Worm (Caenorhabditis elegans) whole organism, L1 larva: ENCODE data around the gene set-22.

Experiments
- C16A3.4 ChIP-seq: fragments of 150-350 bp; optimal IDR thresholded peaks from 2 replicates; lab custom pipeline; 2014; ENCODE audit warnings: missing biosample characterization, missing genetic modification characterization
- C34B4.2 ChIP-seq: sonication (generic microtip); optimal IDR thresholded peaks from 2 replicates; lab custom pipeline; 2017; ENCODE audit warnings: mild to moderate bottlenecking, missing genetic modification characterization, missing compliant biosample characterization
- F16B12.6 ChIP-seq: fragments of 150-350 bp; optimal IDR thresholded peaks from 2 replicates; lab custom pipeline; 2014; ENCODE audit warnings: missing biosample characterization, missing genetic modification characterization
- alr-1 ChIP-seq: fragments of 200-800 bp; sonication (Bioruptor generic); optimal IDR thresholded peaks from 2 replicates; lab custom pipeline; 2018; ENCODE audit warnings: borderline replicate concordance, mild to moderate bottlenecking, missing genetic modification characterization, missing compliant biosample characterization
- aly-2 ChIP-seq: fragments of 150-350 bp; optimal IDR thresholded peaks from 2 replicates; lab custom pipeline; 2014; ENCODE audit warnings: missing biosample characterization, missing genetic modification characterization
- blmp-1 ChIP-seq: fragments of 150-350 bp; optimal IDR thresholded peaks from 2 replicates; lab custom pipeline; 2014; ENCODE audit warnings: missing biosample characterization, missing genetic modification characterization
- ceh-63 ChIP-seq: fragments of 200-800 bp; sonication (Bioruptor generic); optimal IDR thresholded peaks from 2 replicates; lab custom pipeline; 2018; ENCODE audit warnings: mild to moderate bottlenecking, missing genetic modification characterization, missing compliant biosample characterization
- ceh-88 ChIP-seq: fragments of 200-800 bp; sonication (Bioruptor generic); IDR thresholded peaks from 2 replicates; pipeline ENCODE4 v1.3.6; 2022; ENCODE audit warnings: missing genetic modification characterization, missing compliant biosample characterization
- ces-1 ChIP-seq: fragments of 150-350 bp; optimal IDR thresholded peaks from 2 replicates; lab custom pipeline; 2014; ENCODE audit warnings: missing biosample characterization, missing genetic modification reagents, missing genetic modification characterization
- dsc-1 ChIP-seq: sonication (generic microtip); optimal IDR thresholded peaks from 2 replicates; lab custom pipeline; 2016; ENCODE audit warnings: mild to moderate bottlenecking, missing genetic modification characterization, missing compliant biosample characterization
- efl-3 ChIP-seq: fragments of 200-800 bp; sonication (Bioruptor generic); optimal IDR thresholded peaks from 2 replicates; lab custom pipeline; 2018; ENCODE audit warnings: mild to moderate bottlenecking, missing genetic modification characterization, missing compliant biosample characterization
- egl-27 ChIP-seq, 2 experiments: fragments of 150-350 bp in 1 of 2; sonication (generic microtip); optimal IDR thresholded peaks; 3 replicates each; lab custom pipeline; 2017 to 2018; ENCODE audit warnings: missing biosample characterization in 2 of 2, missing genetic modification characterization in 2 of 2, missing genetic modification reagents in 2 of 2
- ets-5 ChIP-seq: fragments of 200-800 bp; sonication (Bioruptor generic); IDR thresholded peaks from 2 replicates; pipeline ENCODE4 v1.3.6; 2022; ENCODE audit warnings: missing genetic modification characterization, missing compliant biosample characterization
- fkh-10 ChIP-seq: sonication (generic microtip); optimal IDR thresholded peaks from 2 replicates; lab custom pipeline; 2017; ENCODE audit warnings: missing biosample characterization, missing genetic modification reagents, missing genetic modification characterization
- fos-1 ChIP-seq: fragments of 150-350 bp; optimal IDR thresholded peaks from 2 replicates; lab custom pipeline; 2014; ENCODE audit warnings: missing biosample characterization, missing genetic modification characterization
- grh-1 ChIP-seq: fragments of 200-800 bp; sonication (Bioruptor generic); IDR thresholded peaks from 2 replicates; pipeline ENCODE4 v1.3.6; 2022; ENCODE audit warnings: missing genetic modification reagents, missing genetic modification characterization, missing compliant biosample characterization
- hlh-17 ChIP-seq: fragments of 200-800 bp; sonication (Bioruptor generic); optimal IDR thresholded peaks from 2 replicates; lab custom pipeline; 2018; ENCODE audit warnings: missing genetic modification characterization, mild to moderate bottlenecking, missing compliant biosample characterization, moderate library complexity, borderline replicate concordance
- hlh-4 ChIP-seq: sonication (generic microtip); optimal IDR thresholded peaks from 2 replicates; lab custom pipeline; 2016; ENCODE audit warnings: mild to moderate bottlenecking, missing genetic modification characterization, missing compliant biosample characterization
- irx-1 ChIP-seq: sonication (generic microtip); optimal IDR thresholded peaks from 2 replicates; lab custom pipeline; 2016; ENCODE audit warnings: missing genetic modification characterization, missing compliant biosample characterization
- jun-1 ChIP-seq: fragments of 150-350 bp; optimal IDR thresholded peaks from 2 replicates; lab custom pipeline; 2014; ENCODE audit warnings: missing biosample characterization, missing genetic modification reagents, missing genetic modification characterization
- lin-39 ChIP-seq: fragments of 150-350 bp; optimal IDR thresholded peaks from 2 replicates; lab custom pipeline; 2014; ENCODE audit warnings: missing biosample characterization, missing genetic modification reagents, missing genetic modification characterization
- lir-3 ChIP-seq: sonication (generic microtip); optimal IDR thresholded peaks from 2 replicates; lab custom pipeline; 2016; ENCODE audit warnings: mild to moderate bottlenecking, missing genetic modification characterization, moderate library complexity, missing compliant biosample characterization; ENCODE audit not compliant: poor library complexity
- mdl-1 ChIP-seq, 2 experiments: fragments of 150-350 bp; optimal IDR thresholded peaks; 2 replicates each; lab custom pipeline; 2014 to 2017; ENCODE audit warnings: missing biosample characterization in 2 of 2, missing genetic modification characterization in 2 of 2, inconsistent platforms in 1 of 2
- mef-2 ChIP-seq: fragments of 150-350 bp; optimal IDR thresholded peaks from 2 replicates; lab custom pipeline; 2014; ENCODE audit warnings: missing biosample characterization, missing genetic modification characterization
- nhr-11 ChIP-seq: fragments of 150-350 bp; optimal IDR thresholded peaks from 2 replicates; lab custom pipeline; 2014; ENCODE audit warnings: missing biosample characterization, missing genetic modification characterization
- nhr-12 ChIP-seq: sonication (generic microtip); optimal IDR thresholded peaks from 2 replicates; lab custom pipeline; 2017; ENCODE audit warnings: missing biosample characterization, missing genetic modification characterization
- nhr-20 ChIP-seq: sonication (generic microtip); optimal IDR thresholded peaks from 2 replicates; lab custom pipeline; 2016; ENCODE audit warnings: mild to moderate bottlenecking, missing genetic modification characterization, missing compliant biosample characterization
- nhr-28 ChIP-seq: fragments of 150-350 bp; optimal IDR thresholded peaks from 2 replicates; lab custom pipeline; 2014; ENCODE audit warnings: missing biosample characterization, missing genetic modification characterization
- nhr-47 ChIP-seq: sonication (generic microtip); optimal IDR thresholded peaks from 2 replicates; lab custom pipeline; 2016; ENCODE audit warnings: mild to moderate bottlenecking, missing genetic modification characterization, moderate library complexity, missing compliant biosample characterization
- nhr-71 ChIP-seq: sonication (generic microtip); optimal IDR thresholded peaks from 2 replicates; lab custom pipeline; 2016; ENCODE audit warnings: mild to moderate bottlenecking, missing genetic modification characterization, moderate library complexity, missing compliant biosample characterization
- nhr-84 ChIP-seq: sonication (generic microtip); optimal IDR thresholded peaks from 2 replicates; lab custom pipeline; 2017; ENCODE audit warnings: missing biosample characterization, missing genetic modification characterization
- nhr-90 ChIP-seq: sonication (generic microtip); optimal IDR thresholded peaks from 2 replicates; lab custom pipeline; 2016; ENCODE audit warnings: mild to moderate bottlenecking, missing genetic modification characterization, missing compliant biosample characterization; ENCODE audit not compliant: poor library complexity
- pax-3 ChIP-seq: fragments of 200-800 bp; sonication (Bioruptor generic); optimal IDR thresholded peaks from 2 replicates; lab custom pipeline; 2018; ENCODE audit warnings: mild to moderate bottlenecking, missing genetic modification characterization, moderate library complexity, missing compliant biosample characterization
- sptf-1 ChIP-seq: fragments of 150-350 bp; optimal IDR thresholded peaks from 2 replicates; lab custom pipeline; 2014; ENCODE audit warnings: missing biosample characterization, missing genetic modification characterization
- swsn-7 ChIP-seq: sonication (generic microtip); optimal IDR thresholded peaks from 2 replicates; lab custom pipeline; 2016; ENCODE audit warnings: missing genetic modification characterization, missing compliant biosample characterization
- tlp-1 ChIP-seq: fragments of 150-350 bp; optimal IDR thresholded peaks from 2 replicates; lab custom pipeline; 2014; ENCODE audit warnings: missing biosample characterization, missing genetic modification characterization
- unc-130 ChIP-seq: fragments of 150-350 bp; optimal IDR thresholded peaks from 2 replicates; lab custom pipeline; 2017; ENCODE audit warnings: missing biosample characterization, missing genetic modification characterization, inconsistent platforms
- unc-86 ChIP-seq: sonication (generic microtip); optimal IDR thresholded peaks from 2 replicates; lab custom pipeline; 2016; ENCODE audit warnings: missing genetic modification characterization, missing compliant biosample characterization
- unc-98 ChIP-seq: fragments of 200-800 bp; sonication (Bioruptor generic); IDR thresholded peaks from 2 replicates; pipeline ENCODE4 v1.3.6; 2022; ENCODE audit warnings: missing genetic modification characterization, missing compliant biosample characterization
- zip-4 ChIP-seq: fragments of 200-800 bp; sonication (Bioruptor generic); optimal IDR thresholded peaks from 2 replicates; lab custom pipeline; 2018; ENCODE audit warnings: mild to moderate bottlenecking, missing genetic modification characterization, moderate library complexity, missing compliant biosample characterization

Gene set-22

DNA sequence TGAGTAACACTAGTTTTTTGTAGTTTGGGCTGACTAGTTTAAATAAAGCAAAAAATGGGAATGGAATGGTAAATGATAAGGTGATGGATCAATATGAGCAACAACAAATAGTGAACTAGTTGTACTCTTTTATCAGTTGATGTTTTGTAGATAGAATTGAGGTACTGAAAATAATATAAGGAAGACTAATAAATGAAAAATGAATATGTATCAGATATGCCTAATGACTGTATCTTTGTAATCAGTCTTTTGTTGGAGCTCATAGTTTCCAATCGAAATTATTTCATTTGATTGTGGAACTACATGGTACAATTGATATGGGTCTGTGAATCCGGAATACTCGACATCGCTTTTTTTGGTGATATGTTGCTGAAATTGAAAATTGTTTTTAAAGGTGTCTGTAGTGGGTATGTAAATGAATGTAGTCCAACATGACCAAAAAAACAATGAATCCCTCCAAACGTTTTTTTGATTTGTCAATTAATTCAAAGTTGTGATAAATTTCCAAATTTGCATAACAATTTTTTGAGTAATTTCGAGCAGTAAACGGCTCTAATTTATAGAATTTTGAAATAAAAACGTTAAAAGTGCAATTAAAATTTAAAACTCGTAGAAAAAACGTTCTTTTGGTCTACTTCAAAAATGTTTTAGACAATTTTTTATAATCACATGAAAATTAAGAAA lies 26.5 kb upstream of the set-22 start, which contains the start of gene F15H10.12:
Gene F15H10.12 (minus strand): TSS at position 51 of the 684 bp plus-strand sequence.
- no peak for TF ChIP-seq ces-1 (GFP tag; lab: Kevin White, UChicago)
- no peak for TF ChIP-seq dsc-1 (tag; lab: Kevin White, UChicago)
- TF ChIP-seq jun-1 (tag; lab: Kevin White, UChicago): no peak
- no peak for TF ChIP-seq unc-130
- no peak for TF ChIP-seq ceh-63
- no peak for TF ChIP-seq unc-86 (tag; lab: Kevin White, UChicago)
- TF ChIP-seq pax-3 (tag; lab: Kevin White, UChicago): no peak
- no peak for TF ChIP-seq C16A3.4 (tag; lab: Kevin White, UChicago)
- TF ChIP-seq swsn-7: no peak
- TF ChIP-seq ceh-88 (GFP tag; lab: Robert Waterston, UW): no peak
- TF ChIP-seq tlp-1: no peak
- no peak for TF ChIP-seq F16B12.6 (tag; lab: Kevin White, UChicago)
- no peak for TF ChIP-seq nhr-11 (tag; lab: Kevin White, UChicago)
- TF ChIP-seq nhr-71 (tag; lab: Kevin White, UChicago): no peak
- no peak for TF ChIP-seq mef-2 (tag; lab: Kevin White, UChicago)
- TF ChIP-seq egl-27 (tag; optimal IDR thresholded peaks at IDR 0.05; lab: Kevin White, UChicago): no peak
- TF ChIP-seq, all 84 proteins: peak for 0

DNA sequence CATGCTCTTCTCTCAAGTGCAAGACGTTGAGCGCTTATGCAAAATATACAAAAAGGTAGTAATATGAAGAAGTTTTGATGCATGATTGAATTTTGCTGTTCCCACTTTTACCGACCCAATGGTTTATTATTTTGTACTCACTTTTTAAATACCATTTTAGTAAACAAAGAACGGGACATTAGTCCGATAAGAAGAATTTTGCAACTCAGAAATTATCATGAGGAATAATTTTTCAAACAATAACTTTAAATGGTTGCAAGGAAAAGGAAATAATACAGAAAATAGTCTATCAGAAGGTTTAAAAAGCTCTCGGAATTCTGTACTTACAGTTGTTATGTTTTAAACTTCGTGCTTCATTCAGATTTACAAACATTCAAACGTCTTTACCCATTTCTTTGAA lies 22.1 kb upstream of the set-22 start, which contains the start of gene F15H10.9:
Gene F15H10.9 (minus strand): TSS at position 101 of the 400 bp plus-strand sequence.
- TF ChIP-seq grh-1 (GFP tag; lab: Robert Waterston, UW) (no peak), hlh-17 (GFP tag; lab: Kevin White, UChicago) (no peak), fos-1 (tag; lab: Kevin White, UChicago) (no peak)

DNA sequence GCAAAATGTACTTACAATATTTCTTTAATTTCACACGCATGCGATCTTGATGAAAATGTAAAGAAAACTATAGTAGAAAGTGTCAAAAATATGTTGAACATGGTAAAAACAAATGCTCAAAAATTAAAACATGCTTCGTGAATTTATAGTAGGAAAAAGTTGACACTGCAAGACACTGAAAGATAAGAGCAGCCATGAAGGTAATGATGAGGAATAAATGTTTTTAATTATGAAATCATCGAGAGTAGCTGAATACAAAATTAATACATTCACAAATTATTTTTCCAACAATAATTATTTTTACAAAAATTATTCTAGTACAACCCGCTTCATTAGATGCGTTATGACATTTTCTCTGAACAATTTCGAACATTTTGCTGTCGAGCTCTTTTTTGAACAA lies 19.8 kb upstream of the set-22 start, which contains the start of gene F15H10.10:
Gene F15H10.10 (minus strand): TSS at position 101 of the 400 bp plus-strand sequence.
- TF ChIP-seq alr-1 (tag; lab: Kevin White, UChicago) (no peak), nhr-90 (tag; lab: Kevin White, UChicago) (no peak), C16A3.4 (tag; lab: Kevin White, UChicago) (no peak), jun-1 (tag; lab: Kevin White, UChicago) (no peak), zip-4 (GFP tag; lab: Kevin White, UChicago) (no peak), nhr-47 (tag; lab: Kevin White, UChicago) (no peak), mef-2 (tag; lab: Kevin White, UChicago) (no peak), nhr-12 (tag; lab: Kevin White, UChicago) (no peak), dsc-1 (tag; lab: Kevin White, UChicago) (no peak), lin-39 (no peak), fos-1 (tag; lab: Kevin White, UChicago) (no peak), unc-98 (GFP tag; lab: Robert Waterston, UW) (no peak), ceh-63 (no peak), efl-3 (GFP tag; lab: Kevin White, UChicago) (no peak)

DNA sequence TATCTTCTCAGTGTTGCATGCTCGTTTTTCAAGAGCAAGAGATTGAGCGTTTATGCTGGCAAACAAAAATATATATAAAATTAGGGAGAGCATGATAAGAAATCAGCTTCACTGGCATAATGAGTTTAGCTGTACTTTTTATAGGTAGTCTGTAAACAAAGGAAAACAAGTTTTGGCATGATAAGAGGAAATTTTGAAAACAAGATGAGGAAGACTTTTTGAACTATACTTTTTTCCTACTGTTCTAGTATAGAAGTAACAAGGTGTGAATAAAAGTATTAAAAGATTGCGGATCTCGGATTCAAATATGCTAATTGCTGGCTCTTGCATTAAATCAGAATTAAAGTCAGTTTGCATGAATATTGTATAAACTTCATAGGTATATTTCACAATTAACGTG lies 17.8 kb upstream of the set-22 start, which contains the start of gene F15H10.5:
Gene F15H10.5 (minus strand): TSS at position 101 of the 400 bp plus-strand sequence.
- no peak for TF ChIP-seq irx-1
- no peak for TF ChIP-seq blmp-1 (tag; lab: Kevin White, UChicago)
- no peak for TF ChIP-seq ces-1 (GFP tag; lab: Kevin White, UChicago)
- TF ChIP-seq aly-2 (tag; lab: Kevin White, UChicago): no peak
- TF ChIP-seq C34B4.2: no peak
- no peak for TF ChIP-seq hlh-4
- TF ChIP-seq nhr-28 (tag; lab: Kevin White, UChicago): no peak
- no peak for TF ChIP-seq unc-86 (tag; lab: Kevin White, UChicago)
- no peak for TF ChIP-seq sptf-1 (tag; lab: Kevin White, UChicago)
- TF ChIP-seq fkh-10 (GFP tag; lab: Kevin White, UChicago): no peak
- no peak for TF ChIP-seq unc-98 (GFP tag; lab: Robert Waterston, UW)
- no peak for TF ChIP-seq mef-2 (tag; lab: Kevin White, UChicago)
- TF ChIP-seq lir-3: no peak
- no peak for TF ChIP-seq nhr-84 (tag; lab: Kevin White, UChicago)
- TF ChIP-seq ets-5 (GFP tag; lab: Robert Waterston, UW): no peak
- TF ChIP-seq mdl-1 (tag; optimal IDR thresholded peaks at IDR 0.05; lab: Kevin White, UChicago): no peak
- TF ChIP-seq ceh-63: no peak
- no peak for TF ChIP-seq nhr-20 (tag; lab: Kevin White, UChicago)
